Worm (Caenorhabditis elegans): Measurements from ENCODE around the gene cal-8.
A peak's percentile ranks its signal among the peaks of the same experiment; 100 is the strongest.

cal-8 gene

ce11 chrII:5505820-5506287 is 24.0 kb upstream of the cal-8 start, which contains the start of gene npp-24:
npp-24 (plus strand) TSS chrII:5505870.
- no peak for TF ChIP-seq skn-1 (tag; optimal IDR thresholded peaks at IDR 0.05)
- peak; percentile 1 for TF ChIP-seq lin-15B (tag; optimal IDR thresholded peaks at IDR 0.05)
- peak; percentile 23 for TF ChIP-seq elt-2 (tag; optimal IDR thresholded peaks at IDR 0.05)
- TF ChIP-seq pha-4 (tag; optimal IDR thresholded peaks at IDR 0.05) = peak; percentile 27

- TF ChIP-seq elt-2 (tag; optimal IDR thresholded peaks at IDR 0.05) (peak; percentile 67), aly-2 (tag; optimal IDR thresholded peaks at IDR 0.05) (no peak)
These were observed 21.9 kb upstream of the cal-8 start, which contains the start of gene cyp-44A1 for ce11 chrII:5503760-5504159. cyp-44A1 (plus strand) TSS chrII:5504044.

- peak; percentile 44 for TF ChIP-seq nfya-1 (tag; optimal IDR thresholded peaks at IDR 0.05; ENCODE audit: insufficient read depth)
- peak; percentile 5 for TF ChIP-seq elt-1 (tag; optimal IDR thresholded peaks at IDR 0.05)
- peak; percentile 13 for TF ChIP-seq elt-2 (tag; optimal IDR thresholded peaks at IDR 0.05)
- peak; percentile 76 for TF ChIP-seq lin-15B (tag; optimal IDR thresholded peaks at IDR 0.05)
- no peak for TF ChIP-seq unc-39 (tag; optimal IDR thresholded peaks at IDR 0.05)
- no peak for TF ChIP-seq ceh-82 (tag; optimal IDR thresholded peaks at IDR 0.05)
- TF ChIP-seq lin-39 (tag; optimal IDR thresholded peaks at IDR 0.05) = peak; percentile 37
These were observed 19.3 kb upstream of the cal-8 start, which contains the start of gene F12A10.8 for ce11 chrII:5500986-5501657. F12A10.8 (minus strand) TSS chrII:5501064.

- TF ChIP-seq ztf-4 (tag; optimal IDR thresholded peaks at IDR 0.05) (no peak), tbx-2 (tag; optimal IDR thresholded peaks at IDR 0.05) (no peak), fkh-10 (GFP tag; optimal IDR thresholded peaks at IDR 0.05) (no peak), ztf-11 (tag; optimal IDR thresholded peaks at IDR 0.05) (no peak), R02D3.7 (tag; optimal IDR thresholded peaks at IDR 0.05) (no peak), snpc-4 (tag; optimal IDR thresholded peaks at IDR 0.05) (no peak), ama-1 (optimal IDR thresholded peaks at IDR 0.05) (no peak), jun-1 (tag; optimal IDR thresholded peaks at IDR 0.05) (no peak), ceh-82 (tag; optimal IDR thresholded peaks at IDR 0.05) (no peak), nhr-11 (tag; optimal IDR thresholded peaks at IDR 0.05) (no peak), pha-4 (tag; optimal IDR thresholded peaks at IDR 0.05) (no peak), nfya-1 (tag; optimal IDR thresholded peaks at IDR 0.05; ENCODE audit: insufficient read depth) (no peak), ZK546.5 (tag; optimal IDR thresholded peaks at IDR 0.05) (no peak), egl-27 (tag; optimal IDR thresholded peaks at IDR 0.05) (no peak), egl-5 (tag; optimal IDR thresholded peaks at IDR 0.05) (no peak), nhr-25 (tag; optimal IDR thresholded peaks at IDR 0.05) (no peak)
These were observed 18.6 kb upstream of the cal-8 start, which contains the start of gene fzy-1 for ce11 chrII:5500470-5500869. fzy-1 (plus strand) TSS chrII:5500770.

ce11 chrII:5498156-5498739 is 16.4 kb upstream of the cal-8 start, which contains the start of the genes suex-1 and F12A10.9:
suex-1 (minus strand) TSS chrII:5498256.
F12A10.9 (plus strand) TSS chrII:5498689.
- TF ChIP-seq pqm-1 (tag; optimal IDR thresholded peaks at IDR 0.05) (no peak), snpc-4 (tag; optimal IDR thresholded peaks at IDR 0.05) (no peak), daf-12 (tag; optimal IDR thresholded peaks at IDR 0.05) (no peak), elt-3 (tag; optimal IDR thresholded peaks at IDR 0.05) (no peak), ztf-11 (tag; optimal IDR thresholded peaks at IDR 0.05) (no peak), unc-39 (tag; optimal IDR thresholded peaks at IDR 0.05) (no peak)

- TF ChIP-seq elt-3 (tag; optimal IDR thresholded peaks at IDR 0.05) (no peak), nhr-76 (tag; optimal IDR thresholded peaks at IDR 0.05) (no peak), ama-1 (optimal IDR thresholded peaks at IDR 0.05) (no peak), R02D3.7 (tag; optimal IDR thresholded peaks at IDR 0.05) (no peak), ceh-82 (tag; optimal IDR thresholded peaks at IDR 0.05) (no peak), hmg-11 (tag; optimal IDR thresholded peaks at IDR 0.05) (no peak), pqm-1 (tag; optimal IDR thresholded peaks at IDR 0.05) (no peak), nhr-12 (tag; optimal IDR thresholded peaks at IDR 0.05) (no peak), ZK546.5 (tag; optimal IDR thresholded peaks at IDR 0.05) (no peak), lin-39 (tag; optimal IDR thresholded peaks at IDR 0.05) (no peak), nhr-77 (tag; optimal IDR thresholded peaks at IDR 0.05) (no peak), sea-2 (GFP tag; optimal IDR thresholded peaks at IDR 0.05) (no peak), unc-62 (GFP tag; optimal IDR thresholded peaks at IDR 0.05) (no peak), nhr-23 (tag; optimal IDR thresholded peaks at IDR 0.05) (no peak), unc-39 (tag; optimal IDR thresholded peaks at IDR 0.05) (no peak), elt-1 (tag; optimal IDR thresholded peaks at IDR 0.05) (no peak), mdl-1 (tag; optimal IDR thresholded peaks at IDR 0.05) (no peak), jun-1 (tag; optimal IDR thresholded peaks at IDR 0.05) (no peak), nfya-1 (tag; optimal IDR thresholded peaks at IDR 0.05; ENCODE audit: insufficient read depth) (no peak)
These were observed 15.7 kb upstream of the cal-8 start for ce11 chrII:5497541-5497940.

Data from whole organism, L3 larva.